Fruit fly (Drosophila melanogaster): ENCODE results near the gene P5cr.

P5cr gene

dm6 chr3R:19064037-19064664 is 35.4 kb downstream of the P5cr start (continued):
- TF ChIP-seq peb (GFP tag; IDR thresholded peaks at IDR 0.05) (no peak), chm (GFP tag; IDR thresholded peaks at IDR 0.05) (no peak), bcd (GFP tag; optimal IDR thresholded peaks at IDR 0.05) (no peak), ab (GFP tag; optimal IDR thresholded peaks at IDR 0.05) (no peak), corto (GFP tag; optimal IDR thresholded peaks at IDR 0.05) (peak; percentile 29), Blimp-1 (GFP tag; optimal IDR thresholded peaks at IDR 0.05) (peak; percentile 5), CG13894 (tag; optimal IDR thresholded peaks at IDR 0.05) (no peak), Poxn (GFP tag; IDR thresholded peaks at IDR 0.05) (no peak)

- TF ChIP-seq GATAe (GFP tag; conservative IDR thresholded peaks at IDR 0.05) = peak; percentile 69; the same call in 1 of the 2 replicates
- peak; percentile 66 for TF ChIP-seq sug (tag; optimal IDR thresholded peaks at IDR 0.05)
- no peak for TF ChIP-seq kay (GFP tag; optimal IDR thresholded peaks at IDR 0.05)
- TF ChIP-seq CG15073 (GFP tag; optimal IDR thresholded peaks at IDR 0.05) = no peak
- peak; percentile 21 for TF ChIP-seq grn (GFP tag; optimal IDR thresholded peaks at IDR 0.05)
- peak; percentile 43 for TF ChIP-seq sd (tag; optimal IDR thresholded peaks at IDR 0.05)
- no peak for TF ChIP-seq zfh2 (GFP tag; optimal IDR thresholded peaks at IDR 0.05)
- peak; percentile 85 for TF ChIP-seq exex (tag; optimal IDR thresholded peaks at IDR 0.05)
- peak; percentile 33 for TF ChIP-seq corto (GFP tag; optimal IDR thresholded peaks at IDR 0.05)
- peak; percentile 30 for TF ChIP-seq Med (GFP tag)
- TF ChIP-seq CG8924 (tag; optimal IDR thresholded peaks at IDR 0.05) = no peak
- 0 out of 4 replicates have a peak, but pooled peaks have one; percentile 26 for TF ChIP-seq chinmo (GFP tag; IDR thresholded peaks at IDR 0.05; ENCODE audit: partially characterized antibody)
- no peak for TF ChIP-seq CG17912 (GFP tag; optimal IDR thresholded peaks at IDR 0.05)
- no peak for TF ChIP-seq Sry-β (GFP tag; optimal IDR thresholded peaks at IDR 0.05)
- no peak for TF ChIP-seq Mes4 (GFP tag; optimal IDR thresholded peaks at IDR 0.05)
- peak; percentile 9 for TF ChIP-seq CG34376 (GFP tag; optimal IDR thresholded peaks at IDR 0.05)
- TF ChIP-seq mirr (GFP tag; optimal IDR thresholded peaks at IDR 0.05) = peak; percentile 80
- TF ChIP-seq Pdp1 (GFP tag; optimal IDR thresholded peaks at IDR 0.05) = peak in 1 of 2 experiments; percentile 32
Measured at dm6 chr3R:19065474-19065873, 36.7 kb downstream of the P5cr start.

dm6 chr3R:19066965-19067614 is 38.4 kb downstream of the P5cr start:
- peak; percentile 43 for TF ChIP-seq Med (GFP tag)
- TF ChIP-seq CG2199 (GFP tag; IDR thresholded peaks at IDR 0.05) = peak; percentile 68; the same call in 1 of the 3 replicates
- no peak for TF ChIP-seq CG42726 (GFP tag; IDR thresholded peaks at IDR 0.05; ENCODE audit: partially characterized antibody)
- peak; percentile 36; the same call in 1 of the 2 replicates for TF ChIP-seq vvl (GFP tag; IDR thresholded peaks at IDR 0.05)
- TF ChIP-seq run (tag; optimal IDR thresholded peaks at IDR 0.05) = no peak
- TF ChIP-seq nom (GFP tag; optimal IDR thresholded peaks at IDR 0.05) = peak; percentile 10
- TF ChIP-seq Ets65A (GFP tag) = peak; percentile 94

- TF ChIP-seq lab (GFP tag; optimal IDR thresholded peaks at IDR 0.05) = peak; percentile 9
- TF ChIP-seq CG17612 (GFP tag; IDR thresholded peaks at IDR 0.05) = no peak
- no peak for TF ChIP-seq peb (GFP tag; IDR thresholded peaks at IDR 0.05)
- TF ChIP-seq CG18599 (GFP tag; optimal IDR thresholded peaks at IDR 0.05) = no peak
- TF ChIP-seq Awh (GFP tag; IDR thresholded peaks at IDR 0.05) = peak; percentile 41; the same call in 1 of the 2 replicates
- TF ChIP-seq her (GFP tag; optimal IDR thresholded peaks at IDR 0.05) = no peak
- no peak for TF ChIP-seq CG33213 (GFP tag; optimal IDR thresholded peaks at IDR 0.05)
- no peak for TF ChIP-seq CG12219 (GFP tag; optimal IDR thresholded peaks at IDR 0.05)
- TF ChIP-seq sna (GFP tag; IDR thresholded peaks at IDR 0.05; ENCODE audit: partially characterized antibody) = no peak
- no peak for TF ChIP-seq pfk (GFP tag; optimal IDR thresholded peaks at IDR 0.05)
- TF ChIP-seq Hmr (GFP tag; optimal IDR thresholded peaks at IDR 0.05) = peak; percentile 48
- TF ChIP-seq grn (GFP tag; optimal IDR thresholded peaks at IDR 0.05) = peak; percentile 88
- TF ChIP-seq CG2889 (GFP tag; IDR thresholded peaks at IDR 0.05) = no peak
- TF ChIP-seq tio (GFP tag; optimal IDR thresholded peaks at IDR 0.05) = peak; percentile 2
- no peak for TF ChIP-seq CG17568 (GFP tag; optimal IDR thresholded peaks at IDR 0.05)
Measured at dm6 chr3R:19067876-19068406, 39.2 kb downstream of the P5cr start.
